Worm (Caenorhabditis elegans) whole organism, L4/young adult: Measurements from ENCODE around the gene T06C12.12.

Experiments used
- W03F9.2 ChIP-seq: fragments of 150-350 bp; optimal IDR thresholded peaks from 2 replicates; lab custom pipeline; 2014; ENCODE audit warnings: missing biosample characterization, missing genetic modification characterization
- him-1 ChIP-seq: sonication (generic microtip); optimal IDR thresholded peaks from 2 replicates; lab custom pipeline; 2016; ENCODE audit warnings: missing genotype, missing genetic modification reagents, missing genetic modification characterization, missing compliant biosample characterization

- TF ChIP-seq him-1 (tag; lab: Kevin White, UChicago) (no peak), W03F9.2 (tag; lab: Kevin White, UChicago) (no peak)
These were observed 28.4 kb downstream of the T06C12.12 start, which contains the start of gene F35E8.10 for ce11 chrV:15920273-15920672.
